Fruit fly (Drosophila melanogaster) whole organism, embryonic: Measurements from ENCODE around the gene CG11598.

Source experiments
- Atf3 ChIP-seq: fragments of 200-800 bp; sonication (Bioruptor generic); optimal IDR thresholded peaks from 3 replicates; lab custom pipeline; 2016; ENCODE audit warnings: missing biosample characterization, missing genetic modification characterization
- Awh ChIP-seq: fragments of 200-800 bp; sonication (Bioruptor generic); IDR thresholded peaks from 2 replicates; pipeline ENCODE4, ENCODE4 v1.3.6; 2022; ENCODE audit warnings: missing biosample characterization, missing genetic modification characterization
- Bdp1 ChIP-seq: fragments of 200-800 bp; sonication (Bioruptor generic); optimal IDR thresholded peaks from 3 replicates; lab custom pipeline; 2016; ENCODE audit warnings: missing biosample characterization, missing genetic modification characterization
- CG10147 ChIP-seq: fragments of 200-800 bp; sonication (Bioruptor generic); optimal IDR thresholded peaks from 2 replicates; lab custom pipeline; 2019; ENCODE audit warnings: missing biosample characterization, mild to moderate bottlenecking, missing genetic modification characterization, moderate library complexity
- CG13287 ChIP-seq: fragments of 200-800 bp; sonication (Bioruptor generic); IDR thresholded peaks from 2 replicates; pipeline ENCODE4 v1.3.6; 2022; ENCODE audit warnings: missing biosample characterization, missing genetic modification characterization; ENCODE audit not compliant: partially characterized antibody
- CG15269 ChIP-seq: fragments of 200-800 bp; sonication (Bioruptor generic); optimal IDR thresholded peaks from 2 replicates; lab custom pipeline; 2018; ENCODE audit warnings: missing biosample characterization, mild to moderate bottlenecking, missing genetic modification characterization, moderate library complexity
- CG16779 ChIP-seq: fragments of 200-800 bp; sonication (Bioruptor generic); IDR thresholded peaks from 2 replicates; pipeline ENCODE4 v1.3.6; 2022; ENCODE audit warnings: missing biosample characterization, missing genetic modification characterization
- CG17186 ChIP-seq: fragments of 200-800 bp; sonication (Bioruptor generic); optimal IDR thresholded peaks from 3 replicates; lab custom pipeline; 2017; ENCODE audit warnings: missing biosample characterization, missing genetic modification reagents, missing genetic modification characterization
- CG17912 ChIP-seq: fragments of 200-800 bp; sonication (Bioruptor generic); optimal IDR thresholded peaks from 2 replicates; lab custom pipeline; 2018; ENCODE audit warnings: missing biosample characterization, mild to moderate bottlenecking, missing genetic modification characterization
- CG18011 ChIP-seq: fragments of 200-800 bp; sonication (Bioruptor generic); optimal IDR thresholded peaks from 2 replicates; lab custom pipeline; 2017; ENCODE audit warnings: missing biosample characterization, missing genetic modification characterization, mild to moderate bottlenecking, moderate library complexity, missing genotype
- CG33557 ChIP-seq: fragments of 200-800 bp; sonication (Bioruptor generic); optimal IDR thresholded peaks from 2 replicates; lab custom pipeline; 2019; ENCODE audit warnings: missing biosample characterization, mild to moderate bottlenecking, missing genetic modification characterization, moderate library complexity
- CG34376 ChIP-seq: fragments of 200-800 bp; sonication (Bioruptor generic); optimal IDR thresholded peaks from 2 replicates; lab custom pipeline; 2018; ENCODE audit warnings: missing biosample characterization, mild to moderate bottlenecking, missing genetic modification characterization
- CG3995 ChIP-seq: fragments of 200-800 bp; sonication (Bioruptor generic); optimal IDR thresholded peaks from 3 replicates; lab custom pipeline; 2016; ENCODE audit warnings: missing biosample characterization, missing genetic modification characterization
- CG6254 ChIP-seq: fragments of 200-800 bp; sonication (Bioruptor generic); optimal IDR thresholded peaks from 3 replicates; lab custom pipeline; 2017; ENCODE audit warnings: mild to moderate bottlenecking, missing biosample characterization, missing genetic modification reagents, missing genetic modification characterization
- CG6683 ChIP-seq: fragments of 200-800 bp; sonication (Bioruptor generic); optimal IDR thresholded peaks from 2 replicates; lab custom pipeline; 2017; ENCODE audit warnings: missing biosample characterization, mild to moderate bottlenecking, missing genetic modification characterization, missing genetic modification reagents
- CG7372 ChIP-seq: fragments of 200-800 bp; sonication (Bioruptor generic); IDR thresholded peaks from 2 replicates; pipeline ENCODE4 v1.3.6; 2022; ENCODE audit warnings: missing biosample characterization, missing genetic modification characterization
- CG8290 ChIP-seq, 3 experiments: fragments of 200-800 bp; sonication (Bioruptor generic); optimal IDR thresholded peaks; 2 replicates each; lab custom pipeline; 2016 to 2019; ENCODE audit warnings: missing biosample characterization in 3 of 3, missing genetic modification characterization in 3 of 3, mild to moderate bottlenecking in 2 of 3, moderate library complexity in 1 of 3
- CG9876 ChIP-seq: fragments of 200-800 bp; sonication (Bioruptor generic); optimal IDR thresholded peaks from 2 replicates; lab custom pipeline; 2016; ENCODE audit warnings: missing biosample characterization, missing genetic modification characterization
- Deaf1 ChIP-seq: fragments of 200-800 bp; optimal IDR thresholded peaks from 3 replicates; lab custom pipeline; 2019; ENCODE audit warnings: missing biosample characterization, mild to moderate bottlenecking, missing genetic modification characterization, moderate library complexity
- Dfd ChIP-seq, 2 experiments: fragments of >200 bp; optimal IDR thresholded peaks; 2 replicates each; lab custom pipeline; 2017; ENCODE audit warnings: missing biosample characterization in 2 of 2, missing genetic modification characterization in 2 of 2
- Fer3 ChIP-seq: fragments of 200-800 bp; sonication (Bioruptor generic); optimal IDR thresholded peaks from 2 replicates; lab custom pipeline; 2018; ENCODE audit warnings: missing biosample characterization, mild to moderate bottlenecking, missing genetic modification characterization, moderate library complexity
- Hmr ChIP-seq: fragments of 200-800 bp; sonication (Bioruptor generic); optimal IDR thresholded peaks from 3 replicates; lab custom pipeline; 2017; ENCODE audit warnings: mild to moderate bottlenecking, missing biosample characterization, missing genetic modification reagents, missing genetic modification characterization
- Jarid2 ChIP-seq: fragments of 200-800 bp; sonication (Bioruptor generic); optimal IDR thresholded peaks from 3 replicates; lab custom pipeline; 2017; ENCODE audit warnings: mild to moderate bottlenecking, missing biosample characterization, missing genetic modification reagents, missing genetic modification characterization
- Lim3 ChIP-seq: fragments of 200-800 bp; sonication (Bioruptor generic); IDR thresholded peaks from 2 replicates; pipeline ENCODE4 v1.3.6; 2022; ENCODE audit warnings: missing biosample characterization, missing genetic modification characterization
- Nf-YC ChIP-seq: fragments of 200-800 bp; optimal IDR thresholded peaks from 3 replicates; lab custom pipeline; 2019; ENCODE audit warnings: missing biosample characterization, mild to moderate bottlenecking, missing genetic modification characterization, moderate library complexity
- Sry-β ChIP-seq: fragments of 200-800 bp; sonication (Bioruptor generic); optimal IDR thresholded peaks from 2 replicates; lab custom pipeline; 2018; ENCODE audit warnings: missing biosample characterization, mild to moderate bottlenecking, missing genetic modification characterization, moderate library complexity
- ab ChIP-seq: fragments of 200-800 bp; sonication (Bioruptor generic); optimal IDR thresholded peaks from 2 replicates; lab custom pipeline; 2016; ENCODE audit warnings: missing biosample characterization, missing genetic modification characterization
- abd-A ChIP-seq: fragments of 200-800 bp; sonication (Bioruptor generic); optimal IDR thresholded peaks from 3 replicates; lab custom pipeline; 2019; ENCODE audit warnings: missing biosample characterization, mild to moderate bottlenecking, missing genetic modification characterization, moderate library complexity
- bab2 ChIP-seq: fragments of 200-800 bp; sonication (Bioruptor generic); optimal IDR thresholded peaks from 2 replicates; lab custom pipeline; 2016; ENCODE audit warnings: missing biosample characterization, missing genetic modification characterization
- bbx ChIP-seq: fragments of 200-800 bp; sonication (Bioruptor generic); IDR thresholded peaks from 2 replicates; pipeline ENCODE4 v1.3.6; 2022; ENCODE audit warnings: missing biosample characterization, missing genetic modification characterization; ENCODE audit not compliant: partially characterized antibody
- bsh ChIP-seq, 2 experiments: fragments of 200-800 bp; sonication (Bioruptor generic); optimal IDR thresholded peaks; 2 replicates each; lab custom pipeline; 2017 to 2018; ENCODE audit warnings: mild to moderate bottlenecking in 2 of 2, missing biosample characterization in 2 of 2, missing genetic modification characterization in 2 of 2, moderate library complexity in 1 of 2
- cas ChIP-seq: fragments of 200-800 bp; sonication (Bioruptor generic); IDR thresholded peaks from 2 replicates; pipeline ENCODE4 v1.3.6; 2022; ENCODE audit warnings: missing biosample characterization, missing genetic modification characterization
- cg ChIP-seq: fragments of 200-800 bp; sonication (Bioruptor generic); optimal IDR thresholded peaks from 3 replicates; lab custom pipeline; 2019; ENCODE audit warnings: missing biosample characterization, mild to moderate bottlenecking, missing genetic modification characterization, moderate library complexity
- croc ChIP-seq: fragments of 200-800 bp; sonication (Bioruptor generic); conservative IDR thresholded peaks from 3 replicates; pipeline ENCODE4 v1.3.6; 2022; ENCODE audit warnings: missing biosample characterization, missing genetic modification characterization
- cwo ChIP-seq: fragments of 200-800 bp; sonication (Bioruptor generic); optimal IDR thresholded peaks from 3 replicates; lab custom pipeline; 2017; ENCODE audit warnings: missing biosample characterization, missing genetic modification characterization, mild to moderate bottlenecking, moderate library complexity, missing genetic modification reagents
- exex ChIP-seq: fragments of 200-800 bp; sonication (Bioruptor generic); optimal IDR thresholded peaks from 4 replicates; lab custom pipeline; 2018; ENCODE audit warnings: missing biosample characterization, mild to moderate bottlenecking, missing genetic modification characterization, moderate library complexity
- kah ChIP-seq: fragments of 200-800 bp; sonication (Bioruptor generic); optimal IDR thresholded peaks from 2 replicates; lab custom pipeline; 2018; ENCODE audit warnings: missing biosample characterization, mild to moderate bottlenecking, missing genetic modification characterization
- klu ChIP-seq: fragments of 200-800 bp; sonication (Bioruptor generic); IDR thresholded peaks from 2 replicates; pipeline ENCODE4 v1.3.6; 2022; ENCODE audit warnings: missing biosample characterization, missing genetic modification characterization
- mam ChIP-seq: fragments of 200-800 bp; sonication (Bioruptor generic); optimal IDR thresholded peaks from 3 replicates; lab custom pipeline; 2016; ENCODE audit warnings: missing biosample characterization, missing genetic modification characterization
- p53 ChIP-seq: fragments of 200-800 bp; sonication (Bioruptor generic); optimal IDR thresholded peaks from 2 replicates; lab custom pipeline; 2016; ENCODE audit warnings: missing biosample characterization, missing genetic modification characterization
- pho ChIP-seq: fragments of 200-800 bp; sonication (Bioruptor generic); optimal IDR thresholded peaks from 2 replicates; lab custom pipeline; 2016; ENCODE audit warnings: missing biosample characterization, missing genetic modification characterization
- sd ChIP-seq: fragments of 200-800 bp; sonication (Bioruptor generic); optimal IDR thresholded peaks from 3 replicates; lab custom pipeline; 2018; ENCODE audit warnings: missing biosample characterization, mild to moderate bottlenecking, missing genetic modification characterization, moderate library complexity
- seq ChIP-seq: fragments of 200-800 bp; sonication (Bioruptor generic); IDR thresholded peaks from 2 replicates; pipeline ENCODE4 v1.3.6; 2022; ENCODE audit warnings: missing biosample characterization, missing genetic modification characterization
- vfl ChIP-seq: fragments of 200-800 bp; sonication (Bioruptor generic); optimal IDR thresholded peaks from 2 replicates; lab custom pipeline; 2016; ENCODE audit warnings: missing biosample characterization, missing genetic modification characterization
- zen ChIP-seq: fragments of 200-800 bp; sonication (Bioruptor generic); optimal IDR thresholded peaks from 3 replicates; lab custom pipeline; 2018; ENCODE audit warnings: missing biosample characterization, mild to moderate bottlenecking, missing genetic modification characterization, moderate library complexity
- zfh1 ChIP-seq: fragments of 200-800 bp; sonication (Bioruptor generic); IDR thresholded peaks from 3 replicates; pipeline ENCODE4 v1.3.6; 2022; ENCODE audit warnings: missing biosample characterization, missing genetic modification characterization
- zfh2 ChIP-seq: fragments of 200-800 bp; sonication (Bioruptor generic); optimal IDR thresholded peaks from 2 replicates; lab custom pipeline; 2016; ENCODE audit warnings: missing biosample characterization, missing genetic modification characterization

Gene CG11598

DNA sequence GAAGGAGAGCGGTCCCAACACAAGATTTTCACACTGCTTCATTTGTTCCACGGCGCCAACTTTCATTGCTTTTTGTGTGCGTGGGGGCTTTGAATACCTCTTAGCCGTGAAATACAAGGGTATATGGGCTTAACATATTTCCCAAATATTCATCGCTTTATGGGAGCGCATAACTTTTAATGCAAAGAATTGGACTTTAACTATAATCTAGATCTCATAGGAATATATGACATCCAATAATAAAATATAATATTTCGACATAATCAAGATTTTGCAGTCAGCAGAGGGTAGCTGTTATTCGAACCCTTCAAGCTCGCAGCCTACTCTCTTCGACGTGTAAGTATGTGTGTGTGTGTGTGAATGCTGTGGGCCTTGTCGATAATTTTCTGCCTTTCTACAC is 43.0 kb upstream of the CG11598 start (continued):
- TF ChIP-seq bab2 (GFP tag; lab: Kevin White, UChicago) (peak; percentile 33), CG17912 (no peak), CG18011 (GFP tag; lab: Kevin White, UChicago) (no peak), CG34376 (GFP tag; lab: Kevin White, UChicago) (no peak), Dfd (GFP tag; optimal IDR thresholded peaks at IDR 0.05; lab: Kevin White, UChicago) (no peak), CG17186 (GFP tag; lab: Kevin White, UChicago) (no peak)

DNA sequence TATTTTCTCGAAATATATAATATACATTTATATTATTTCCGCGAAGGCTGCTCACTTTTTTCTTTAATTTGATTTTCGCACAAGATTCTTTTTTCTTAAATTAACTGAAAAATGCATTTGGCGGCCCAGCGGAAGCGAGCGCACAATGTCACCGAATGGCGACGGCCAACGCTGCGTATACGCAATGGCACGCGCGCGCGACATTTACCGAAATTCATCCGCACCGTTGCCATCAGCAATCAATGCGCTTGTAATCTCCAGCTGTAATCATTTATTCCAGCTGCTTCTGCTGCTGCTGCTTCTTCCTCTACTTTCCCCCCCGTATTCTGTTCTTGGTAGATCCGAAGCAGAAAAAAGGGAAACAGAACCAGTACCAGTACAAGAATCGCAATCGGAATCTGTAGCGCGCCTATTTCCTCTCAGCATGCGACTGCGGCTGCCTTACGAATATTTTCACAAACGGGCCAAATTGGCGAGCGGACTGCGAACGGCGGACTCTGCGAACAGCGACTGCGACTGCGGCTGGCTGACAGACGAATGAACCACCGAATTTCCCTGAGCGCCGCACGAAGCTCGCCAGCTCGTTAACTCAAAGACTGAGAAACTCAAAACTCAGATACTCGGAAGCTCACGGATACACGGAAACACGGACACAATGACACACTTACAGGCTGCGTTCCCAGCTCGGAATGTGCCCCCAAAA is 39.4 kb upstream of the CG11598 start, which contains the start of gene Octbeta2R:
Gene Octbeta2R, minus strand, starts transcription at position 539 of the 703 bp plus-strand sequence.
- TF ChIP-seq kah (GFP tag; lab: Kevin White, UChicago) = no peak
- TF ChIP-seq seq (GFP tag; lab: Robert Waterston, UW) = 0 out of 2 replicates have a peak, but pooled peaks have one; percentile 26
- no peak for TF ChIP-seq CG10147 (GFP tag; lab: Kevin White, UChicago)
- no peak for TF ChIP-seq CG33557
- TF ChIP-seq p53 (GFP tag; lab: Kevin White, UChicago) = no peak
- peak; percentile 26 for TF ChIP-seq Nf-YC (tag; lab: Kevin White, UChicago)
- TF ChIP-seq CG8290 (GFP tag; optimal IDR thresholded peaks at IDR 0.05; lab: Kevin White, UChicago) = no peak
- TF ChIP-seq CG8290 (tag; optimal IDR thresholded peaks at IDR 0.05; lab: Kevin White, UChicago) = no peak
- no peak for TF ChIP-seq CG3995 (GFP tag; lab: Kevin White, UChicago)
- peak; percentile 10 for TF ChIP-seq CG34376 (GFP tag; lab: Kevin White, UChicago)
- TF ChIP-seq cwo (GFP tag; lab: Kevin White, UChicago) = no peak
- TF ChIP-seq Jarid2 (GFP tag; lab: Kevin White, UChicago) = peak; percentile 61
- TF ChIP-seq klu = no peak
- peak; percentile 9 for TF ChIP-seq CG15269 (tag; lab: Kevin White, UChicago)
- no peak for TF ChIP-seq zfh1
- no peak for TF ChIP-seq ab
- TF ChIP-seq vfl = no peak
- no peak for TF ChIP-seq zen (tag; lab: Kevin White, UChicago)
- peak; percentile 11 for TF ChIP-seq cg (GFP tag; lab: Kevin White, UChicago)
- no peak for TF ChIP-seq bbx (GFP tag; lab: Robert Waterston, UW)
- TF ChIP-seq Sry-β (GFP tag; lab: Kevin White, UChicago) = no peak
- no peak for TF ChIP-seq Bdp1 (GFP tag; lab: Kevin White, UChicago)
- no peak for TF ChIP-seq Awh (GFP tag; lab: Robert Waterston, UW)
- TF ChIP-seq exex (tag; lab: Kevin White, UChicago) = no peak
- no peak for TF ChIP-seq Fer3 (tag; lab: Kevin White, UChicago)
- TF ChIP-seq abd-A (tag; lab: Kevin White, UChicago) = peak; percentile 52
- TF ChIP-seq sd (tag; lab: Kevin White, UChicago) = peak; percentile 72
- no peak for TF ChIP-seq CG9876 (GFP tag; lab: Kevin White, UChicago)
- no peak for TF ChIP-seq croc
- no peak for TF ChIP-seq CG6683 (GFP tag; lab: Kevin White, UChicago)
- peak; percentile 1 for TF ChIP-seq Hmr (GFP tag; lab: Kevin White, UChicago)
- TF ChIP-seq CG6254 (GFP tag; lab: Kevin White, UChicago) = no peak
- TF ChIP-seq CG13287 = peak; percentile 55; the same call in 1 of the 2 replicates
- peak; percentile 91 for TF ChIP-seq CG7372 (GFP tag; lab: Robert Waterston, UW)
- TF ChIP-seq bsh (GFP tag; optimal IDR thresholded peaks at IDR 0.05; lab: Kevin White, UChicago) = no peak
- no peak for TF ChIP-seq zfh2 (GFP tag; lab: Kevin White, UChicago)
- TF ChIP-seq Deaf1 = peak; percentile 95
- no peak for TF ChIP-seq pho (GFP tag; lab: Kevin White, UChicago)
- TF ChIP-seq mam (GFP tag; lab: Kevin White, UChicago) = no peak
- TF ChIP-seq Atf3 = no peak
- 0 out of 2 replicates have a peak, but pooled peaks have one; percentile 62 for TF ChIP-seq CG16779 (GFP tag; lab: Robert Waterston, UW)
- no peak for TF ChIP-seq cas
- TF ChIP-seq Lim3 (GFP tag; lab: Robert Waterston, UW) = no peak
